Fruit fly (Drosophila melanogaster) Kc167 (cell line): ENCODE results near the gene Cph.

ENCODE experiments used
- Myc ChIP-seq: fragments of >200 bp; optimal IDR thresholded peaks from 2 replicates; lab custom pipeline; 2017; ENCODE audit warnings: missing external identifiers
- Sin3A ChIP-seq: fragments of >200 bp; optimal IDR thresholded peaks from 2 replicates; lab custom pipeline; 2018; ENCODE audit warnings: missing external identifiers
- h ChIP-seq: fragments of >200 bp; optimal IDR thresholded peaks from 3 replicates; lab custom pipeline; 2018; ENCODE audit warnings: missing external identifiers
- insv ChIP-seq: fragments of >200 bp; optimal IDR thresholded peaks from 3 replicates; lab custom pipeline; 2018; ENCODE audit warnings: missing external identifiers
- psq ChIP-seq: fragments of >200 bp; optimal IDR thresholded peaks from 2 replicates; lab custom pipeline; 2017; ENCODE audit warnings: missing external identifiers
- ttk ChIP-seq: sonication (Bioruptor generic); optimal IDR thresholded peaks from 2 replicates; lab custom pipeline; 2017; ENCODE audit warnings: missing external identifiers

The Cph gene

dm6 chrX:7189519-7189918 is 52.0 kb downstream of the Cph start:
- no peak for TF ChIP-seq Myc (lab: Kevin White, UChicago)
- no peak for TF ChIP-seq Sin3A (lab: Kevin White, UChicago)
- TF ChIP-seq insv (lab: Kevin White, UChicago) = no peak
- TF ChIP-seq ttk (lab: Kevin White, UChicago) = no peak
- no peak for TF ChIP-seq psq (lab: Kevin White, UChicago)
- no peak for TF ChIP-seq h

- TF ChIP-seq insv (lab: Kevin White, UChicago) (no peak), ttk (lab: Kevin White, UChicago) (no peak), psq (lab: Kevin White, UChicago) (no peak)
Observed at dm6 chrX:7193046-7193445, 55.5 kb downstream of the Cph start.

dm6 chrX:7193902-7194301 is 56.4 kb downstream of the Cph start:
- no peak for TF ChIP-seq h
- no peak for TF ChIP-seq Sin3A (lab: Kevin White, UChicago)

dm6 chrX:7194778-7195177 is 57.3 kb downstream of the Cph start:
- TF ChIP-seq psq (lab: Kevin White, UChicago) (no peak), Sin3A (lab: Kevin White, UChicago) (no peak), ttk (lab: Kevin White, UChicago) (no peak), h (no peak), Myc (lab: Kevin White, UChicago) (no peak), insv (lab: Kevin White, UChicago) (no peak)

DNA sequence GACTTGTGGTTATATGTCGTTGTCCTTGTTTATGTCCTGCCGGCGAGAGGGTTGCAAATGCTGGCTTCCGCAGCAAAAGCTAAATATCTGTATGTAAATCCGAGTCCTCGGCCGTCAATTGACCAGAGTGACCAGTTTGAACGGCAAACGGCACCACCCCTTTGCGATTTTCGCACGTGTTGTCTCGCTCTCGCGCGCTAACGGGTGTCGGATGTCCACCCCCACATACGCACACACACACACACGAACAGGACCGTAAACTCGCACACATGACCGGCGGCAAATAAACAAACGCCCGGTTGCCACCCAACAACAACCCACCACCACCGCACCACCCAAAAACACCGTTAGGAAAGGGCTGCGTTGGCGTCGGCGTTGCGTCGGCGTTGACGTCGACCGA is 58.1 kb downstream of the Cph start:
- no peak for TF ChIP-seq ttk (lab: Kevin White, UChicago)
- no peak for TF ChIP-seq Sin3A (lab: Kevin White, UChicago)
- no peak for TF ChIP-seq Myc (lab: Kevin White, UChicago)
- TF ChIP-seq h = no peak
- no peak for TF ChIP-seq insv (lab: Kevin White, UChicago)
- no peak for TF ChIP-seq psq (lab: Kevin White, UChicago)

DNA sequence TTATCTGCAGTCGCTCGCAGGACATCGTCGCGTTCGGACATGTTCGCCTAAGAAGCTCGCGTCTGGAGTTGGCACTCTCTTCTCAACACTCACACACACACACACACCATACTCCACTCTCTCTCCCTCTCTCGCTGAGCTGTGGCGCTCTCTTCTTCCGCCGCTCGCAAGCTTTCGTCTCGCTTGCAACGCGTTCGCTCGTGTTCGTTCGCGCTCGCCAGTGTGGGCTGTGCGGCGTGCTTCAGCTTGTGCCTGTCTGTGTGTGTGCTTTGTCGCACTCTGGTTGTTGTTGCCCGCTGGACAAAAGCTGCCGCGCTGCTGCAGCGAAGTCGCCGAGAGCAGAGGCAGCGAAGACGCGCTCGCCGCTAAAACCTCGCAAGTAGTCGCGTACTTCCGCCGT is 58.5 kb downstream of the Cph start:
- TF ChIP-seq h (no peak), ttk (lab: Kevin White, UChicago) (no peak), psq (lab: Kevin White, UChicago) (no peak), Sin3A (lab: Kevin White, UChicago) (no peak), Myc (lab: Kevin White, UChicago) (no peak), insv (lab: Kevin White, UChicago) (no peak)

DNA sequence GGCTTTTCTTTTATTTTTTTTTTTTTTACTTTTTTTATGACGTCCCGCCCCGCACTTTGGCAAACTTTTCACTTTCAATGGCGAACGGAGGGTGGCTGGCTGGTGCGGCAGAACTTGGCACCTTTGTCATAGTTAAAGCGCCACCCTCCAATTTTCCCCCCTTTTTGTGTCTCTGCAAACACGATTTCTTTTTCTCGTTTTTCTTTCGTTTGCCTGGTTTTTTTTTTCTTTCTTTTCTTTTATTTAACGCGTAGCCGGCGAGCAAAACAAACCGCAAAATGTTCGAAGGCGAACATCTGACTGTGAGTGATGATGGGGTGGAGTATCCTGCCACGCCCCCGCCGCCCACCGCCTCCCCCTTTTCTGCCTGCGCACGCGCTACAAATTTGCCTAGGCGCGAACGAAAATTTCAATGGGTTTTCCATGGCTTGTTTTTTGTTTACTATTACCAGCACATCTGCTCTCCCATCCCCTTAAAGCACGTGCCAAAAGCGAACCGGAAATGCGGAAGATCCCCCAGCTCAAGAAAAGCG is 63.9 kb downstream of the Cph start:
- TF ChIP-seq h = no peak
- TF ChIP-seq ttk (lab: Kevin White, UChicago) = no peak
- TF ChIP-seq Myc (lab: Kevin White, UChicago) = no peak
- no peak for TF ChIP-seq psq (lab: Kevin White, UChicago)
- TF ChIP-seq insv (lab: Kevin White, UChicago) = no peak
- TF ChIP-seq Sin3A (lab: Kevin White, UChicago) = no peak

- TF ChIP-seq psq (lab: Kevin White, UChicago) = no peak
- no peak for TF ChIP-seq Sin3A (lab: Kevin White, UChicago)
- no peak for TF ChIP-seq ttk (lab: Kevin White, UChicago)
- no peak for TF ChIP-seq h
- TF ChIP-seq insv (lab: Kevin White, UChicago) = no peak
Observed at dm6 chrX:7204183-7204582, 66.7 kb downstream of the Cph start.

DNA sequence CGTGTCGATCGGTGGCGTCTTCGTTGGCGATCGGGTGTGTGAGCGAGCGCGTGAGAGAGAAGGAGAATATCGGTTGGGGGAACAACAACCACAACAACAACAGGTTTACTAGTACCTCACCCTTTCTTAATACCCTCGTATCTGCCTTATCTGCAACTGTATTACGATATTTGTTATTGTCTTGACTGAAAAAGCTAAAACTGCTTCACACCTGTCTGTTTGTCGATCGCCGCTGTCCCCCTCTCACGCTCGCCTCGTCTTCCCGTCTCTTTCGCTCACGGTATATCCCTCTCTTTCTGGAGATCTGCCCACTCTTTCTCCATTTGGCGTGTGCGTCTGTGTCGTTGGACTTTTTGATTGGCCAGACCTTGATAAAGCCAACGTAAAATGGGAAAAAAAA is 67.2 kb downstream of the Cph start:
- TF ChIP-seq h (no peak), ttk (lab: Kevin White, UChicago) (no peak)

- no peak for TF ChIP-seq h
- TF ChIP-seq ttk (lab: Kevin White, UChicago) = no peak
- TF ChIP-seq Sin3A (lab: Kevin White, UChicago) = no peak
- no peak for TF ChIP-seq psq (lab: Kevin White, UChicago)
- no peak for TF ChIP-seq Myc (lab: Kevin White, UChicago)
- no peak for TF ChIP-seq insv (lab: Kevin White, UChicago)
Observed at dm6 chrX:7221149-7221548, 83.6 kb downstream of the Cph start.

dm6 chrX:7222115-7222891 is 84.8 kb downstream of the Cph start:
- TF ChIP-seq Sin3A (lab: Kevin White, UChicago) (no peak), insv (lab: Kevin White, UChicago) (no peak), psq (lab: Kevin White, UChicago) (no peak), Myc (lab: Kevin White, UChicago) (no peak), h (no peak), ttk (lab: Kevin White, UChicago) (no peak)

DNA sequence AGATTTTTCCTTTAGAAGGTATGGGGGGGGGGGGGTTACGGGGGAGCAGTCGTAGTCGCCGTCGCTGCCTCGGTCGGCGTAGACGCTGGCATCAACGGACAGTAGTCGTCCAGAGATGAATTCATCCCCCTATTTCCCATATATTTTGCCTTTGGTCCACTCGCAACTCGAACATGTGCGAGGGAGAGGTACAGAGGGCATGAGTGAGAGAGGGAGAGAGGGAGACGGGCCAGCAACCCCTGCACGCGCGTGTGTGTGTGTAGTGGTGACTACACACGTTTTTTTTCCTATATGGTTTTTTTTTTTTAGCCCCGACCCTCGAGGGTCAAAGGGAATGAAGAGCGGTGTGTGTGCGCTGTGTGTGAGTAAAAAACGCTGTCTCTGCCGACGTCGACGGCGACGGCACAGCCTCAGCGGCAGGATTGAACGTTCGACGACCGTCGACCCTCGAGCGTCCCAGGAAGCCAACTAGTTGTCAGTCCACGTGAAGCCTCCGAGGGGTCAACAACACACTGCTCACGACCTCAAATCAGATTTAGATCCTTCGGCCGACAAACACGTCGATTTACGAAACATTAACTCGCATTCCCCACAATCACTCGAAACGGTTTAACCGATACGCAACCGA is 88.6 kb downstream of the Cph start:
- no peak for TF ChIP-seq insv (lab: Kevin White, UChicago)
- no peak for TF ChIP-seq Sin3A (lab: Kevin White, UChicago)
- TF ChIP-seq h = no peak
- TF ChIP-seq psq (lab: Kevin White, UChicago) = no peak
